Worm (Caenorhabditis elegans) whole organism, midembryonic: ENCODE results near the gene wrt-10.

ENCODE experiments used
- T22C8.4 ChIP-seq: fragments of 200-800 bp; sonication (Bioruptor generic); IDR thresholded peaks from 2 replicates; pipeline ENCODE4 v1.3.6; 2022; ENCODE audit warnings: missing genetic modification characterization, missing compliant biosample characterization
- flt-1 ChIP-seq: fragments of 200-800 bp; sonication (Bioruptor generic); IDR thresholded peaks from 2 replicates; pipeline ENCODE4 v1.3.6; 2022; ENCODE audit warnings: missing genetic modification characterization, missing compliant biosample characterization
- med-1 ChIP-seq: sonication (generic microtip); optimal IDR thresholded peaks from 2 replicates; lab custom pipeline; 2017; ENCODE audit warnings: missing genetic modification characterization, mild to moderate bottlenecking, missing compliant biosample characterization, antibody characterized with exemption, missing genetic modification reagents; ENCODE audit not compliant: insufficient read depth
- tab-1 ChIP-seq: fragments of 200-800 bp; sonication (Bioruptor generic); IDR thresholded peaks from 2 replicates; pipeline ENCODE4 v1.3.6; 2022; ENCODE audit warnings: missing genetic modification characterization, missing compliant biosample characterization

- TF ChIP-seq med-1 (GFP tag; lab: Kevin White, UChicago): no peak
- no peak for TF ChIP-seq T22C8.4 (GFP tag; lab: Robert Waterston, UW)
- TF ChIP-seq tab-1 (GFP tag; lab: Robert Waterston, UW): no peak
- TF ChIP-seq flt-1: no peak
Measured at ce11 chrII:7534369-7534768, at the start of gene wrt-10.
